Fruit fly (Drosophila melanogaster) Kc167 (cell line): ENCODE measurements around the gene Pex11c.

Experiments used
- Myc ChIP-seq: fragments of >200 bp; optimal IDR thresholded peaks from 2 replicates; lab custom pipeline; 2017; ENCODE audit warnings: missing external identifiers
- Sin3A ChIP-seq: fragments of >200 bp; optimal IDR thresholded peaks from 2 replicates; lab custom pipeline; 2018; ENCODE audit warnings: missing external identifiers
- h ChIP-seq: fragments of >200 bp; optimal IDR thresholded peaks from 3 replicates; lab custom pipeline; 2018; ENCODE audit warnings: missing external identifiers
- insv ChIP-seq: fragments of >200 bp; optimal IDR thresholded peaks from 3 replicates; lab custom pipeline; 2018; ENCODE audit warnings: missing external identifiers
- psq ChIP-seq: fragments of >200 bp; optimal IDR thresholded peaks from 2 replicates; lab custom pipeline; 2017; ENCODE audit warnings: missing external identifiers
- ttk ChIP-seq: sonication (Bioruptor generic); optimal IDR thresholded peaks from 2 replicates; lab custom pipeline; 2017; ENCODE audit warnings: missing external identifiers

Gene Pex11c

dm6 chr3R:23257986-23258427 lies at the start of gene Pex11c, which contains the start of gene wda:
Gene Pex11c, plus strand, starts transcription at chr3R:23258365.
Gene wda, minus strand, starts transcription at chr3R:23258087.
- TF ChIP-seq ttk (lab: Kevin White, UChicago), result no peak
- TF ChIP-seq insv (lab: Kevin White, UChicago), result no peak
- no peak for TF ChIP-seq h (lab: Kevin White, UChicago)
- TF ChIP-seq psq, result no peak
- TF ChIP-seq Myc (lab: Kevin White, UChicago), result no peak
- no peak for TF ChIP-seq Sin3A (lab: Kevin White, UChicago)

dm6 chr3R:23210243-23211215 lies 47.6 kb upstream of the Pex11c start:
- no peak for TF ChIP-seq h (lab: Kevin White, UChicago)
- no peak for TF ChIP-seq ttk (lab: Kevin White, UChicago)

dm6 chr3R:23211745-23212254 lies 46.4 kb upstream of the Pex11c start:
- no peak for TF ChIP-seq psq
- TF ChIP-seq h (lab: Kevin White, UChicago), result no peak
- TF ChIP-seq ttk (lab: Kevin White, UChicago), result no peak
- TF ChIP-seq Myc (lab: Kevin White, UChicago), result no peak
- TF ChIP-seq Sin3A (lab: Kevin White, UChicago), result no peak
- no peak for TF ChIP-seq insv (lab: Kevin White, UChicago)

- TF ChIP-seq Myc (lab: Kevin White, UChicago), result no peak
- no peak for TF ChIP-seq insv (lab: Kevin White, UChicago)
- TF ChIP-seq Sin3A (lab: Kevin White, UChicago), result no peak
- no peak for TF ChIP-seq h (lab: Kevin White, UChicago)
- TF ChIP-seq ttk (lab: Kevin White, UChicago), result no peak
- TF ChIP-seq psq, result no peak
These were observed 45.4 kb upstream of the Pex11c start for dm6 chr3R:23212764-23213163.

- TF ChIP-seq Sin3A (lab: Kevin White, UChicago) (no peak), psq (no peak)
These were observed 43.3 kb upstream of the Pex11c start for dm6 chr3R:23214603-23215433.

dm6 chr3R:23215434-23215730 lies 42.8 kb upstream of the Pex11c start:
- TF ChIP-seq ttk (lab: Kevin White, UChicago) (no peak), Sin3A (lab: Kevin White, UChicago) (no peak), psq (no peak), insv (lab: Kevin White, UChicago) (no peak), h (lab: Kevin White, UChicago) (no peak), Myc (lab: Kevin White, UChicago) (no peak)

dm6 chr3R:23217142-23217771 lies 40.9 kb upstream of the Pex11c start:
- no peak for TF ChIP-seq ttk (lab: Kevin White, UChicago)
- no peak for TF ChIP-seq h (lab: Kevin White, UChicago)
- TF ChIP-seq insv (lab: Kevin White, UChicago), result no peak
- no peak for TF ChIP-seq Myc (lab: Kevin White, UChicago)
- TF ChIP-seq Sin3A (lab: Kevin White, UChicago), result no peak
- TF ChIP-seq psq, result no peak

dm6 chr3R:23220239-23221002 lies 37.7 kb upstream of the Pex11c start:
- no peak for TF ChIP-seq psq
- TF ChIP-seq h (lab: Kevin White, UChicago), result no peak
- no peak for TF ChIP-seq Sin3A (lab: Kevin White, UChicago)
- TF ChIP-seq Myc (lab: Kevin White, UChicago), result no peak
- no peak for TF ChIP-seq ttk (lab: Kevin White, UChicago)
- no peak for TF ChIP-seq insv (lab: Kevin White, UChicago)

- no peak for TF ChIP-seq h (lab: Kevin White, UChicago)
- TF ChIP-seq Myc (lab: Kevin White, UChicago), result no peak
- no peak for TF ChIP-seq Sin3A (lab: Kevin White, UChicago)
- TF ChIP-seq ttk (lab: Kevin White, UChicago), result no peak
- no peak for TF ChIP-seq psq
- no peak for TF ChIP-seq insv (lab: Kevin White, UChicago)
These were observed 37.0 kb upstream of the Pex11c start for dm6 chr3R:23221003-23221679.

dm6 chr3R:23221680-23222148 lies 36.5 kb upstream of the Pex11c start:
- TF ChIP-seq psq (no peak), insv (lab: Kevin White, UChicago) (no peak), ttk (lab: Kevin White, UChicago) (no peak), h (lab: Kevin White, UChicago) (no peak)
